Worm (Caenorhabditis elegans): ENCODE data around the gene F28H7.3.

- TF ChIP-seq snpc-4 (tag; optimal IDR thresholded peaks at IDR 0.05) (no peak), ama-1 (optimal IDR thresholded peaks at IDR 0.05) (no peak), ceh-82 (tag; optimal IDR thresholded peaks at IDR 0.05) (no peak), egl-27 (tag; optimal IDR thresholded peaks at IDR 0.05) (no peak), fkh-2 (tag; optimal IDR thresholded peaks at IDR 0.05) (no peak), fkh-10 (GFP tag; optimal IDR thresholded peaks at IDR 0.05) (no peak), nhr-11 (tag; optimal IDR thresholded peaks at IDR 0.05) (no peak), nfya-1 (tag; optimal IDR thresholded peaks at IDR 0.05; ENCODE audit: insufficient read depth) (no peak), ceh-16 (tag; optimal IDR thresholded peaks at IDR 0.05) (no peak)
These were observed 26.1 kb downstream of the F28H7.3 start for ce11 chrV:10724472-10724871.

All from whole organism, L3 larva.